Fruit fly (Drosophila melanogaster) whole organism, embryonic: Measurements from ENCODE around the gene CG43333.
A peak's percentile ranks its signal among the peaks of the same experiment; 100 is the strongest.

Experiments
- CG11456 ChIP-seq: fragments of 200-800 bp; sonication (Bioruptor generic); IDR thresholded peaks from 3 replicates; pipeline ENCODE4 v1.3.6; 2022; ENCODE audit warnings: missing biosample characterization, missing genetic modification characterization
- CG11695 ChIP-seq: fragments of 200-800 bp; sonication (Bioruptor generic); IDR thresholded peaks from 3 replicates; pipeline ENCODE4 v1.3.6; 2022; ENCODE audit warnings: missing biosample characterization, missing genetic modification characterization
- CG12104 ChIP-seq: fragments of 200-800 bp; sonication (Bioruptor generic); optimal IDR thresholded peaks from 3 replicates; lab custom pipeline; 2016; ENCODE audit warnings: missing biosample characterization, missing genetic modification characterization
- CG12391 ChIP-seq: fragments of 200-800 bp; sonication (Bioruptor generic); optimal IDR thresholded peaks from 3 replicates; lab custom pipeline; 2018; ENCODE audit warnings: missing biosample characterization, mild to moderate bottlenecking, missing genetic modification characterization, moderate library complexity
- CG13123 ChIP-seq: fragments of 200-800 bp; sonication (Bioruptor generic); optimal IDR thresholded peaks from 2 replicates; lab custom pipeline; 2016; ENCODE audit warnings: missing biosample characterization, missing genetic modification characterization
- CG14710 ChIP-seq: fragments of 200-800 bp; sonication (Bioruptor generic); optimal IDR thresholded peaks from 3 replicates; lab custom pipeline; 2019; ENCODE audit warnings: missing biosample characterization, mild to moderate bottlenecking, missing genetic modification characterization, moderate library complexity
- CG16863 ChIP-seq: fragments of 200-800 bp; sonication (Bioruptor generic); optimal IDR thresholded peaks from 3 replicates; lab custom pipeline; 2016; ENCODE audit warnings: missing biosample characterization, missing genetic modification characterization
- CG17359 ChIP-seq: fragments of 200-800 bp; sonication (Bioruptor generic); optimal IDR thresholded peaks from 3 replicates; lab custom pipeline; 2018; ENCODE audit warnings: missing biosample characterization, mild to moderate bottlenecking, missing genetic modification characterization, moderate library complexity
- CG18476 ChIP-seq: fragments of 200-800 bp; sonication (Bioruptor generic); optimal IDR thresholded peaks from 2 replicates; lab custom pipeline; 2016; ENCODE audit warnings: missing biosample characterization, mild to moderate bottlenecking, missing genetic modification characterization
- CG3163 ChIP-seq: fragments of 200-800 bp; sonication (Bioruptor generic); optimal IDR thresholded peaks from 3 replicates; lab custom pipeline; 2016; ENCODE audit warnings: missing biosample characterization, missing genetic modification characterization
- CG34224 ChIP-seq: fragments of 200-800 bp; sonication (Bioruptor generic); IDR thresholded peaks from 3 replicates; pipeline ENCODE4 v1.3.6; 2022; ENCODE audit warnings: missing biosample characterization, missing genetic modification characterization; ENCODE audit not compliant: partially characterized antibody
- CG4282 ChIP-seq: fragments of 200-800 bp; sonication (Bioruptor generic); optimal IDR thresholded peaks from 2 replicates; lab custom pipeline; 2016; ENCODE audit warnings: missing biosample characterization, missing genetic modification characterization
- CG4328 ChIP-seq: fragments of 200-800 bp; sonication (Bioruptor generic); optimal IDR thresholded peaks from 3 replicates; lab custom pipeline; 2017; ENCODE audit warnings: missing biosample characterization, missing genetic modification reagents, missing genetic modification characterization
- CG4617 ChIP-seq: fragments of 200-800 bp; sonication (Bioruptor generic); optimal IDR thresholded peaks from 3 replicates; lab custom pipeline; 2016; ENCODE audit warnings: missing biosample characterization, missing genetic modification characterization, borderline replicate concordance
- CG4730 ChIP-seq: fragments of 200-800 bp; sonication (Bioruptor generic); IDR thresholded peaks from 2 replicates; pipeline ENCODE4 v1.3.6; 2022; ENCODE audit warnings: missing biosample characterization, missing genetic modification characterization
- CoRest ChIP-seq: fragments of 200-800 bp; sonication (Bioruptor generic); optimal IDR thresholded peaks from 3 replicates; lab custom pipeline; 2018; ENCODE audit warnings: missing biosample characterization, mild to moderate bottlenecking, missing genetic modification characterization, moderate library complexity
- CrebB ChIP-seq: fragments of 200-800 bp; sonication (Bioruptor generic); optimal IDR thresholded peaks from 3 replicates; lab custom pipeline; 2018; ENCODE audit warnings: missing biosample characterization, mild to moderate bottlenecking, missing genetic modification characterization
- D ChIP-seq, 2 experiments: fragments of 200-800 bp in 1 of 2; fragments of >200 bp in 1 of 2; sonication (Bioruptor generic) in 1 of 2; optimal IDR thresholded peaks; 2 replicates in 1 of 2; 3 replicates in 1 of 2; lab custom pipeline; 2017; ENCODE audit warnings: mild to moderate bottlenecking in 1 of 2, missing biosample characterization in 1 of 2, missing genetic modification characterization in 1 of 2, missing genetic modification reagents in 1 of 2
- Dbx ChIP-seq: fragments of 200-800 bp; sonication (Bioruptor generic); IDR thresholded peaks from 3 replicates; pipeline ENCODE4 v1.3.6; 2022; ENCODE audit warnings: missing biosample characterization, missing genetic modification characterization
- Dek ChIP-seq: fragments of 200-800 bp; sonication (Bioruptor generic); optimal IDR thresholded peaks from 3 replicates; lab custom pipeline; 2019; ENCODE audit warnings: missing biosample characterization, mild to moderate bottlenecking, missing genetic modification characterization, moderate library complexity
- Dref ChIP-seq: fragments of 200-800 bp; sonication (Bioruptor generic); IDR thresholded peaks from 2 replicates; pipeline ENCODE4 v1.3.6; 2022; ENCODE audit warnings: missing biosample characterization, missing genetic modification characterization
- E2f1 ChIP-seq: fragments of 200-800 bp; sonication (Bioruptor generic); IDR thresholded peaks from 2 replicates; pipeline ENCODE4 v1.3.6; 2022; ENCODE audit warnings: missing biosample characterization, missing genetic modification characterization
- E2f2 ChIP-seq: fragments of 200-800 bp; sonication (Bioruptor generic); IDR thresholded peaks from 2 replicates; pipeline ENCODE4 v1.3.6; 2022; ENCODE audit warnings: missing biosample characterization, missing genetic modification characterization
- HLH3B ChIP-seq: fragments of 200-800 bp; sonication (Bioruptor generic); IDR thresholded peaks from 2 replicates; pipeline ENCODE4 v1.3.6; 2022; ENCODE audit warnings: missing biosample characterization, missing genetic modification characterization
- Hr51 ChIP-seq, 2 experiments: fragments of 200-800 bp; sonication (Bioruptor generic); optimal IDR thresholded peaks; 2 replicates in 1 of 2; 3 replicates in 1 of 2; lab custom pipeline; 2016 to 2018; ENCODE audit warnings: missing biosample characterization in 2 of 2, missing genetic modification characterization in 2 of 2, mild to moderate bottlenecking in 1 of 2, moderate library complexity in 1 of 2
- Med ChIP-seq: fragments of 200-800 bp; sonication (Bioruptor generic); peaks from one replicate; lab custom pipeline; 2016; ENCODE audit warnings: missing biosample characterization, missing genetic modification characterization, mild to moderate bottlenecking, inconsistent platforms, moderate library complexity
- Nf-YC ChIP-seq: fragments of 200-800 bp; optimal IDR thresholded peaks from 3 replicates; lab custom pipeline; 2019; ENCODE audit warnings: missing biosample characterization, mild to moderate bottlenecking, missing genetic modification characterization, moderate library complexity
- abd-A ChIP-seq: fragments of 200-800 bp; sonication (Bioruptor generic); optimal IDR thresholded peaks from 3 replicates; lab custom pipeline; 2019; ENCODE audit warnings: missing biosample characterization, mild to moderate bottlenecking, missing genetic modification characterization, moderate library complexity
- ara ChIP-seq: fragments of 200-800 bp; sonication (Bioruptor generic); IDR thresholded peaks from 2 replicates; pipeline ENCODE4 v1.3.6; 2022; ENCODE audit warnings: missing biosample characterization, missing genetic modification characterization
- bbx ChIP-seq: fragments of 200-800 bp; sonication (Bioruptor generic); IDR thresholded peaks from 2 replicates; pipeline ENCODE4 v1.3.6; 2022; ENCODE audit warnings: missing biosample characterization, missing genetic modification characterization; ENCODE audit not compliant: partially characterized antibody
- cg ChIP-seq: fragments of 200-800 bp; sonication (Bioruptor generic); optimal IDR thresholded peaks from 3 replicates; lab custom pipeline; 2019; ENCODE audit warnings: missing biosample characterization, mild to moderate bottlenecking, missing genetic modification characterization, moderate library complexity
- chm ChIP-seq: fragments of 200-800 bp; sonication (Bioruptor generic); IDR thresholded peaks from 2 replicates; pipeline ENCODE4 v1.3.6; 2022; ENCODE audit warnings: missing biosample characterization, missing genetic modification characterization
- ci ChIP-seq: fragments of 200-800 bp; sonication (Bioruptor generic); IDR thresholded peaks from 3 replicates; pipeline ENCODE4 v1.3.6; 2022; ENCODE audit warnings: missing biosample characterization, missing genetic modification characterization
- crol ChIP-seq: fragments of 200-800 bp; sonication (Bioruptor generic); IDR thresholded peaks from 2 replicates; pipeline ENCODE4 v1.3.6; 2022; ENCODE audit warnings: missing biosample characterization, missing genetic modification characterization
- dati ChIP-seq: fragments of 200-800 bp; sonication (Bioruptor generic); IDR thresholded peaks from 2 replicates; pipeline ENCODE4 v1.3.6; 2022; ENCODE audit warnings: missing biosample characterization, missing genetic modification characterization
- gem ChIP-seq: fragments of 200-800 bp; sonication (Bioruptor generic); optimal IDR thresholded peaks from 2 replicates; lab custom pipeline; 2019; ENCODE audit warnings: missing biosample characterization, mild to moderate bottlenecking, missing genetic modification characterization, moderate library complexity
- grau ChIP-seq: fragments of 200-800 bp; optimal IDR thresholded peaks from 3 replicates; lab custom pipeline; 2019; ENCODE audit warnings: missing biosample characterization, mild to moderate bottlenecking, missing genetic modification characterization, moderate library complexity
- insv ChIP-seq, 2 experiments: fragments of 200-800 bp; sonication (Bioruptor generic); optimal IDR thresholded peaks; 3 replicates each; lab custom pipeline; 2016 to 2018; ENCODE audit warnings: missing biosample characterization in 2 of 2, missing genetic modification characterization in 2 of 2
- lola ChIP-seq, 3 experiments: fragments of >200 bp in 2 of 3; fragments of 200-800 bp in 1 of 3; sonication (Bioruptor generic) in 1 of 3; optimal IDR thresholded peaks; 2 replicates each; lab custom pipeline; 2017 to 2019; ENCODE audit warnings: missing biosample characterization in 3 of 3, missing genetic modification characterization in 3 of 3, mild to moderate bottlenecking in 1 of 3, moderate library complexity in 1 of 3
- mam ChIP-seq: fragments of 200-800 bp; sonication (Bioruptor generic); optimal IDR thresholded peaks from 3 replicates; lab custom pipeline; 2016; ENCODE audit warnings: missing biosample characterization, missing genetic modification characterization
- onecut ChIP-seq: fragments of 200-800 bp; sonication (Bioruptor generic); IDR thresholded peaks from 2 replicates; pipeline ENCODE4 v1.3.6; 2022; ENCODE audit warnings: missing biosample characterization, missing genetic modification characterization
- pnt ChIP-seq: fragments of 200-800 bp; sonication (Bioruptor generic); optimal IDR thresholded peaks from 3 replicates; lab custom pipeline; 2016; ENCODE audit warnings: missing biosample characterization, missing genetic modification characterization
- pzg ChIP-seq: fragments of 200-800 bp; sonication (Bioruptor generic); optimal IDR thresholded peaks from 3 replicates; lab custom pipeline; 2018; ENCODE audit warnings: missing biosample characterization, mild to moderate bottlenecking, missing genetic modification characterization, moderate library complexity
- scrt ChIP-seq: fragments of 200-800 bp; sonication (Bioruptor generic); optimal IDR thresholded peaks from 2 replicates; lab custom pipeline; 2018; ENCODE audit warnings: missing biosample characterization, mild to moderate bottlenecking, missing genetic modification characterization, moderate library complexity
- sens ChIP-seq: fragments of 200-800 bp; sonication (Bioruptor generic); peaks from one replicate; lab custom pipeline; 2016; ENCODE audit warnings: missing biosample characterization, missing genetic modification characterization
- sug ChIP-seq: fragments of 200-800 bp; optimal IDR thresholded peaks from 2 replicates; lab custom pipeline; 2019; ENCODE audit warnings: missing biosample characterization, mild to moderate bottlenecking, missing genetic modification characterization, moderate library complexity
- trh ChIP-seq: fragments of 200-800 bp; sonication (Bioruptor generic); optimal IDR thresholded peaks from 2 replicates; lab custom pipeline; 2016; ENCODE audit warnings: missing biosample characterization, missing genetic modification characterization
- usp ChIP-seq: fragments of >200 bp; optimal IDR thresholded peaks from 2 replicates; lab custom pipeline; 2017; ENCODE audit warnings: missing biosample characterization, missing genetic modification characterization
- wdn ChIP-seq: fragments of 200-800 bp; sonication (Bioruptor generic); IDR thresholded peaks from 2 replicates; pipeline ENCODE4 v1.3.6; 2022; ENCODE audit warnings: missing biosample characterization, missing genetic modification characterization
- zen ChIP-seq: fragments of 200-800 bp; sonication (Bioruptor generic); optimal IDR thresholded peaks from 3 replicates; lab custom pipeline; 2018; ENCODE audit warnings: missing biosample characterization, mild to moderate bottlenecking, missing genetic modification characterization, moderate library complexity
- zfh2 ChIP-seq: fragments of 200-800 bp; sonication (Bioruptor generic); optimal IDR thresholded peaks from 2 replicates; lab custom pipeline; 2016; ENCODE audit warnings: missing biosample characterization, missing genetic modification characterization

Gene CG43333

DNA sequence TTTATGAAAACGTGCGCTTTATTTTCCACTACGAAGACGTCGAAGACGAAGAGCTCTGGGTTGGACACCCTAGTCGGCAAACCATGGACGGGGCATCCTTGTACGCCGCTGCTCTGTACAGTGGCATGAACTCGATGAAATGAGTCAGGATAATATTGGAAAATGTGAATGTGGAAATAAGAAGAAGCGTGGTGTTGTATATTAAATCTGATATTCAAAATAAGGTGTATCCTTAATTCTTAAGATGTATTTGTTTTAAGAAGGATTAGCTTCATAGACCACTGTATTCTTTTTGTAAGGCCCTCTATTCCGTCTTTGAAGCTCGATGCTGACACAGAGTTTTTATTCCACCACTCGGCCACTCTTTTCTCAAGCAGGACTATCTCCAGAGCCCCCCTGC, 39.2 kb downstream of the CG43333 start (continued):
- peak; percentile 12 for TF ChIP-seq scrt (GFP tag; lab: Kevin White, UChicago)
- TF ChIP-seq sens: peak; percentile 75
- TF ChIP-seq chm: peak; percentile 36; the same call in 1 of the 2 replicates
- TF ChIP-seq CG4282: no peak
- no peak for TF ChIP-seq CG13123 (GFP tag; lab: Kevin White, UChicago)
- TF ChIP-seq CG11695 (GFP tag; lab: Robert Waterston, UW): 0 out of 3 replicates have a peak, but pooled peaks have one; percentile 36
- no peak for TF ChIP-seq zen
- TF ChIP-seq D (optimal IDR thresholded peaks at IDR 0.05; lab: Kevin White, UChicago): no peak
- TF ChIP-seq D (GFP tag; optimal IDR thresholded peaks at IDR 0.05; lab: Kevin White, UChicago): peak; percentile 6
- peak in 1 of 2 experiments; percentile 54 for TF ChIP-seq Hr51 (GFP tag; optimal IDR thresholded peaks at IDR 0.05; lab: Kevin White, UChicago)
- no peak for TF ChIP-seq CG4328
- TF ChIP-seq grau (tag; lab: Kevin White, UChicago): peak; percentile 58
- peak; percentile 60 for TF ChIP-seq gem (tag; lab: Kevin White, UChicago)
- TF ChIP-seq Dbx (GFP tag; lab: Robert Waterston, UW): peak; percentile 48; the same call in 2 of the 3 replicates
- TF ChIP-seq Dek (tag; lab: Kevin White, UChicago): peak; percentile 11
- TF ChIP-seq mam: peak; percentile 40
- TF ChIP-seq wdn (GFP tag; lab: Robert Waterston, UW): 0 out of 2 replicates have a peak, but pooled peaks have one; percentile 20
- no peak for TF ChIP-seq trh (GFP tag; lab: Kevin White, UChicago)
- TF ChIP-seq CG3163: no peak
- no peak for TF ChIP-seq pnt
- TF ChIP-seq ara (GFP tag; lab: Robert Waterston, UW): no peak
- TF ChIP-seq pzg (GFP tag; lab: Kevin White, UChicago): no peak

DNA sequence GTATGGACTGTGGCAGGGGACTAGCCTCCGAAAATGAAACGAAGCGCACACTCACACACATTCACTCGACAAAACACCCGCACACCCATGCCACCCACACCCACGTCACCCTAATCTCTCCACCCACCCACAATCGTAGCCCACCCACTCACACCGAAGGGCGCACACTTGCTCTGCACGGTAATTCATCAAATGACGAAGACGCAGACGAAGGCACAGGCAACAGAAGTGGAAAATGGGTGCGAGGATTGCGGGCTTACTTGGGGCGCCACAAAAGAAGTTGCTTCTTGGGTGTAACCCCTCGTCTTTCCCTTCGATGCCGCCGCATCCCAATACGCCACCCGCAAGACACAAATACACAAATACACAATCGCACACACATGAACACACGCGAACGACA, 44.3 kb downstream of the CG43333 start:
- TF ChIP-seq dati (GFP tag; lab: Robert Waterston, UW) (no peak), ci (GFP tag; lab: Robert Waterston, UW) (no peak), CG4617 (no peak), CG17359 (tag; lab: Kevin White, UChicago) (no peak), crol (GFP tag; lab: Robert Waterston, UW) (0 out of 2 replicates have a peak, but pooled peaks have one; percentile 30), chm (no peak), cg (peak; percentile 6), onecut (no peak), CG16863 (GFP tag; lab: Kevin White, UChicago) (no peak), CG34224 (GFP tag; lab: Robert Waterston, UW) (no peak), bbx (GFP tag; lab: Robert Waterston, UW) (no peak), CG14710 (tag; lab: Kevin White, UChicago) (no peak), HLH3B (GFP tag; lab: Robert Waterston, UW) (no peak), CG4730 (GFP tag; lab: Robert Waterston, UW) (no peak), insv (GFP tag; optimal IDR thresholded peaks at IDR 0.05; lab: Kevin White, UChicago) (no peak), CG11456 (GFP tag; lab: Robert Waterston, UW) (peak; percentile 2; the same call in 1 of the 3 replicates), Med (peak; percentile 36), CG18476 (GFP tag; lab: Kevin White, UChicago) (no peak), CG12391 (tag; lab: Kevin White, UChicago) (no peak), CoRest (no peak), zfh2 (GFP tag; lab: Kevin White, UChicago) (no peak), E2f2 (GFP tag; lab: Robert Waterston, UW) (no peak), E2f1 (GFP tag; lab: Robert Waterston, UW) (no peak), Dref (GFP tag; lab: Robert Waterston, UW) (no peak), abd-A (peak; percentile 55), sug (tag; lab: Kevin White, UChicago) (no peak), lola (GFP tag; optimal IDR thresholded peaks at IDR 0.05; lab: Kevin White, UChicago) (no peak), CrebB (no peak), Nf-YC (tag; lab: Kevin White, UChicago) (no peak), CG12104 (GFP tag; lab: Kevin White, UChicago) (no peak), usp (no peak)
